Worm (Caenorhabditis elegans) whole organism, midembryonic: ENCODE measurements around the gene ZK185.1.

Experiments used
- T22C8.4 ChIP-seq: fragments of 200-800 bp; sonication (Bioruptor generic); IDR thresholded peaks from 2 replicates; pipeline ENCODE4 v1.3.6; 2022; ENCODE audit warnings: missing genetic modification characterization, missing compliant biosample characterization
- klf-2 ChIP-seq: fragments of 200-800 bp; sonication (Bioruptor generic); conservative IDR thresholded peaks from 2 replicates; pipeline ENCODE4 v1.3.6; 2022; ENCODE audit warnings: missing genetic modification reagents, missing genetic modification characterization, missing compliant biosample characterization
- ref-1 ChIP-seq: fragments of 200-800 bp; sonication (Bioruptor generic); conservative IDR thresholded peaks from 2 replicates; pipeline ENCODE4 v1.3.6; 2022; ENCODE audit warnings: missing genetic modification reagents, missing genetic modification characterization, missing compliant biosample characterization
- tab-1 ChIP-seq: fragments of 200-800 bp; sonication (Bioruptor generic); IDR thresholded peaks from 2 replicates; pipeline ENCODE4 v1.3.6; 2022; ENCODE audit warnings: missing genetic modification characterization, missing compliant biosample characterization
- ztf-23 ChIP-seq: fragments of 200-800 bp; sonication (Bioruptor generic); IDR thresholded peaks from 2 replicates; pipeline ENCODE4 v1.3.6; 2022; ENCODE audit warnings: missing genetic modification reagents, missing genetic modification characterization, missing compliant biosample characterization

- TF ChIP-seq tab-1 (GFP tag; lab: Robert Waterston, UW) (no peak), ztf-23 (GFP tag; lab: Robert Waterston, UW) (no peak), T22C8.4 (GFP tag; lab: Robert Waterston, UW) (no peak), klf-2 (no peak), ref-1 (GFP tag; lab: Robert Waterston, UW) (no peak)
Measured at ce11 chrIV:4585991-4586390, 37.6 kb downstream of the ZK185.1 start.
